Worm (Caenorhabditis elegans): ENCODE results near the gene vpat-1.

DNA sequence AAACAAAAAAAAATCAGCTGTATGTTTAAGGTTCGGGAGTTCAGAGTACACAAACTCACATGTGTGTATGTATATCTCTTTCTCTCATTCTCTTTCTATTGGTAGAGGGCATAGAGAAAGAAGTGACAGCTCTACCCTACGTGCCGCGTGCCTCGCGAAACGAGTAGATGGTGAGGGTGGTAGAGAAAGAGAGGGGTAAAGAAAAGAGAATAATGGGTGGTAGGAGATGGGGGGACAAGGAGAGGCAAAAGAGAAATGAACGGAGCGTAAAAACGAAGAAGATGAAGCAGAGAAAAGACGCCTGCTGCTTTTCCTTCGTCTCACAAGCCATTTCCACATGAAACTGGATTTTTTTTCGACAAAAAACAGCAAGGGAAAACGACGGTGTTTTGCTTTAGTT lies 47.1 kb upstream of the vpat-1 start:
- TF ChIP-seq snpc-4 (tag; optimal IDR thresholded peaks at IDR 0.05) (peak; percentile 82), egl-27 (tag; optimal IDR thresholded peaks at IDR 0.05) (peak; percentile 90), nhr-11 (tag; optimal IDR thresholded peaks at IDR 0.05) (no peak), elt-3 (tag; optimal IDR thresholded peaks at IDR 0.05) (no peak), ZK546.5 (tag; optimal IDR thresholded peaks at IDR 0.05) (no peak), ama-1 (optimal IDR thresholded peaks at IDR 0.05) (peak; percentile 17)

Measured in whole organism, L2 larva.